Worm (Caenorhabditis elegans) whole organism, L1 larva: ENCODE results near the gene F59B10.6.

Experiments used
- Y116A8C.19 ChIP-seq: sonication (generic microtip); optimal IDR thresholded peaks from 2 replicates; lab custom pipeline; 2016; ENCODE audit warnings: missing compliant biosample characterization, missing genetic modification characterization, borderline replicate concordance
- aha-1 ChIP-seq: fragments of 150-350 bp; optimal IDR thresholded peaks from 2 replicates; lab custom pipeline; 2014; ENCODE audit warnings: missing biosample characterization, missing genetic modification characterization
- alr-1 ChIP-seq: fragments of 200-800 bp; sonication (Bioruptor generic); optimal IDR thresholded peaks from 2 replicates; lab custom pipeline; 2018; ENCODE audit warnings: borderline replicate concordance, mild to moderate bottlenecking, missing genetic modification characterization, missing compliant biosample characterization
- ama-1 ChIP-seq: fragments of 150-350 bp; optimal IDR thresholded peaks from 2 replicates; lab custom pipeline; 2014
- blmp-1 ChIP-seq: fragments of 150-350 bp; optimal IDR thresholded peaks from 2 replicates; lab custom pipeline; 2014; ENCODE audit warnings: missing biosample characterization, missing genetic modification characterization
- ceh-63 ChIP-seq: fragments of 200-800 bp; sonication (Bioruptor generic); optimal IDR thresholded peaks from 2 replicates; lab custom pipeline; 2018; ENCODE audit warnings: mild to moderate bottlenecking, missing genetic modification characterization, missing compliant biosample characterization
- ceh-8 ChIP-seq: fragments of 200-800 bp; sonication (Bioruptor generic); optimal IDR thresholded peaks from 2 replicates; lab custom pipeline; 2018; ENCODE audit warnings: mild to moderate bottlenecking, missing genetic modification characterization, moderate library complexity, missing compliant biosample characterization
- ceh-82 ChIP-seq, 3 experiments: fragments of 150-350 bp in 1 of 3; sonication (generic microtip) in 2 of 3; optimal IDR thresholded peaks; 2 replicates each; lab custom pipeline; 2014 to 2017; ENCODE audit warnings: missing biosample characterization in 3 of 3, missing genetic modification characterization in 3 of 3
- ceh-88 ChIP-seq: fragments of 200-800 bp; sonication (Bioruptor generic); IDR thresholded peaks from 2 replicates; pipeline ENCODE4 v1.3.6; 2022; ENCODE audit warnings: missing genetic modification characterization, missing compliant biosample characterization
- dpl-1 ChIP-seq, 3 experiments: fragments of 150-350 bp in 2 of 3; sonication (generic microtip) in 1 of 3; optimal IDR thresholded peaks; 2 replicates each; lab custom pipeline; 2014 to 2017; ENCODE audit warnings: missing biosample characterization in 3 of 3, missing genetic modification characterization in 3 of 3, missing genetic modification reagents in 3 of 3
- dsc-1 ChIP-seq: sonication (generic microtip); optimal IDR thresholded peaks from 2 replicates; lab custom pipeline; 2016; ENCODE audit warnings: mild to moderate bottlenecking, missing genetic modification characterization, missing compliant biosample characterization
- efl-1 ChIP-seq, 4 experiments: fragments of 150-350 bp; optimal IDR thresholded peaks in 3 of 4; peaks in 1 of 4; 1 replicate in 1 of 4; 2 replicates in 3 of 4; lab custom pipeline; 2014; ENCODE audit warnings: missing biosample characterization in 2 of 4, missing genetic modification characterization in 2 of 4, missing genetic modification reagents in 2 of 4
- egl-27 ChIP-seq, 2 experiments: fragments of 150-350 bp in 1 of 2; sonication (generic microtip); optimal IDR thresholded peaks; 3 replicates each; lab custom pipeline; 2017 to 2018; ENCODE audit warnings: missing biosample characterization in 2 of 2, missing genetic modification characterization in 2 of 2, missing genetic modification reagents in 2 of 2
- elt-3 ChIP-seq, 6 experiments: fragments of 150-350 bp in 1 of 6; sonication (generic microtip); optimal IDR thresholded peaks; 2 replicates each; lab custom pipeline; 2017 to 2018; ENCODE audit warnings: missing biosample characterization in 6 of 6, missing genetic modification characterization in 6 of 6, inconsistent platforms in 1 of 6
- ets-5 ChIP-seq: fragments of 200-800 bp; sonication (Bioruptor generic); IDR thresholded peaks from 2 replicates; pipeline ENCODE4 v1.3.6; 2022; ENCODE audit warnings: missing genetic modification characterization, missing compliant biosample characterization
- fkh-10 ChIP-seq: sonication (generic microtip); optimal IDR thresholded peaks from 2 replicates; lab custom pipeline; 2017; ENCODE audit warnings: missing biosample characterization, missing genetic modification reagents, missing genetic modification characterization
- fkh-4 ChIP-seq: sonication (generic microtip); optimal IDR thresholded peaks from 2 replicates; lab custom pipeline; 2016; ENCODE audit warnings: missing compliant biosample characterization, missing genetic modification characterization, borderline replicate concordance
- fkh-8 ChIP-seq: sonication (generic microtip); optimal IDR thresholded peaks from 2 replicates; lab custom pipeline; 2016; ENCODE audit warnings: mild to moderate bottlenecking, missing genetic modification characterization, missing compliant biosample characterization
- grh-1 ChIP-seq: fragments of 200-800 bp; sonication (Bioruptor generic); IDR thresholded peaks from 2 replicates; pipeline ENCODE4 v1.3.6; 2022; ENCODE audit warnings: missing genetic modification reagents, missing genetic modification characterization, missing compliant biosample characterization
- hpl-2 ChIP-seq: fragments of 150-350 bp; optimal IDR thresholded peaks from 2 replicates; lab custom pipeline; 2014; ENCODE audit warnings: missing biosample characterization, missing genetic modification reagents, missing genetic modification characterization
- lin-13 ChIP-seq: fragments of 150-350 bp; optimal IDR thresholded peaks from 2 replicates; lab custom pipeline; 2014; ENCODE audit warnings: missing biosample characterization, missing genetic modification reagents, missing genetic modification characterization
- lin-14 ChIP-seq: fragments of 200-800 bp; sonication (Bioruptor generic); optimal IDR thresholded peaks from 2 replicates; lab custom pipeline; 2018; ENCODE audit warnings: mild to moderate bottlenecking, missing genetic modification characterization, moderate library complexity, missing compliant biosample characterization
- lin-15B ChIP-seq: fragments of 150-350 bp; sonication (generic microtip); optimal IDR thresholded peaks from 3 replicates; lab custom pipeline; 2014; ENCODE audit warnings: missing biosample characterization, missing genetic modification characterization
- lin-39 ChIP-seq: fragments of 150-350 bp; optimal IDR thresholded peaks from 2 replicates; lab custom pipeline; 2014; ENCODE audit warnings: missing biosample characterization, missing genetic modification reagents, missing genetic modification characterization
- lir-3 ChIP-seq: sonication (generic microtip); optimal IDR thresholded peaks from 2 replicates; lab custom pipeline; 2016; ENCODE audit warnings: mild to moderate bottlenecking, missing genetic modification characterization, moderate library complexity, missing compliant biosample characterization; ENCODE audit not compliant: poor library complexity
- lsy-2 ChIP-seq, 2 experiments: fragments of 150-350 bp; optimal IDR thresholded peaks; 2 replicates each; lab custom pipeline; 2014; ENCODE audit warnings: missing biosample characterization in 2 of 2, missing genetic modification characterization in 2 of 2
- mab-9 ChIP-seq: fragments of 200-800 bp; sonication (Bioruptor generic); IDR thresholded peaks from 2 replicates; pipeline ENCODE4 v1.3.6; 2022; ENCODE audit warnings: missing genetic modification reagents, missing genetic modification characterization, missing compliant biosample characterization
- mef-2 ChIP-seq: fragments of 150-350 bp; optimal IDR thresholded peaks from 2 replicates; lab custom pipeline; 2014; ENCODE audit warnings: missing biosample characterization, missing genetic modification characterization
- nhr-12 ChIP-seq: sonication (generic microtip); optimal IDR thresholded peaks from 2 replicates; lab custom pipeline; 2017; ENCODE audit warnings: missing biosample characterization, missing genetic modification characterization
- nhr-19 ChIP-seq: fragments of 200-800 bp; sonication (Bioruptor generic); conservative IDR thresholded peaks from 2 replicates; pipeline ENCODE4 v1.3.6; 2022; ENCODE audit warnings: missing genetic modification characterization, missing compliant biosample characterization
- nhr-47 ChIP-seq: sonication (generic microtip); optimal IDR thresholded peaks from 2 replicates; lab custom pipeline; 2016; ENCODE audit warnings: mild to moderate bottlenecking, missing genetic modification characterization, moderate library complexity, missing compliant biosample characterization
- pag-3 ChIP-seq: sonication (generic microtip); optimal IDR thresholded peaks from 2 replicates; lab custom pipeline; 2017; ENCODE audit warnings: missing genetic modification characterization, mild to moderate bottlenecking, missing compliant biosample characterization, antibody characterized with exemption, borderline replicate concordance; ENCODE audit not compliant: insufficient read depth
- skn-1 ChIP-seq: fragments of 150-350 bp; optimal IDR thresholded peaks from 2 replicates; lab custom pipeline; 2014; ENCODE audit warnings: missing biosample characterization, missing genetic modification characterization
- snu-23 ChIP-seq: sonication (generic microtip); optimal IDR thresholded peaks from 2 replicates; lab custom pipeline; 2016; ENCODE audit warnings: missing genetic modification characterization, missing compliant biosample characterization
- sptf-1 ChIP-seq: fragments of 150-350 bp; optimal IDR thresholded peaks from 2 replicates; lab custom pipeline; 2014; ENCODE audit warnings: missing biosample characterization, missing genetic modification characterization
- sup-37 ChIP-seq: fragments of 200-800 bp; sonication (Bioruptor generic); optimal IDR thresholded peaks from 2 replicates; lab custom pipeline; 2018; ENCODE audit warnings: mild to moderate bottlenecking, missing genetic modification characterization, missing compliant biosample characterization
- swsn-7 ChIP-seq: sonication (generic microtip); optimal IDR thresholded peaks from 2 replicates; lab custom pipeline; 2016; ENCODE audit warnings: missing genetic modification characterization, missing compliant biosample characterization
- tbx-2 ChIP-seq: sonication (generic microtip); optimal IDR thresholded peaks from 2 replicates; lab custom pipeline; 2016; ENCODE audit warnings: missing genetic modification characterization, missing compliant biosample characterization
- unc-130 ChIP-seq: fragments of 150-350 bp; optimal IDR thresholded peaks from 2 replicates; lab custom pipeline; 2017; ENCODE audit warnings: missing biosample characterization, missing genetic modification characterization, inconsistent platforms
- unc-30 ChIP-seq: sonication (generic microtip); optimal IDR thresholded peaks from 2 replicates; lab custom pipeline; 2017; ENCODE audit warnings: missing biosample characterization, missing genetic modification characterization
- unc-62 ChIP-seq: fragments of 150-350 bp; optimal IDR thresholded peaks from 2 replicates; lab custom pipeline; 2014; ENCODE audit warnings: missing biosample characterization, missing genetic modification reagents, missing genetic modification characterization
- vab-15 ChIP-seq: sonication (generic microtip); optimal IDR thresholded peaks from 2 replicates; lab custom pipeline; 2017; ENCODE audit warnings: missing genotype, mild to moderate bottlenecking, missing genetic modification characterization, missing compliant biosample characterization
- xbp-1 ChIP-seq: sonication (generic microtip); optimal IDR thresholded peaks from 2 replicates; lab custom pipeline; 2016; ENCODE audit warnings: missing genetic modification characterization, missing compliant biosample characterization
- zag-1 ChIP-seq: fragments of 150-350 bp; optimal IDR thresholded peaks from 2 replicates; lab custom pipeline; 2014; ENCODE audit warnings: missing biosample characterization, missing genetic modification characterization
- zip-4 ChIP-seq: fragments of 200-800 bp; sonication (Bioruptor generic); optimal IDR thresholded peaks from 2 replicates; lab custom pipeline; 2018; ENCODE audit warnings: mild to moderate bottlenecking, missing genetic modification characterization, moderate library complexity, missing compliant biosample characterization
- ztf-4 ChIP-seq: fragments of 150-350 bp; optimal IDR thresholded peaks from 2 replicates; lab custom pipeline; 2014; ENCODE audit warnings: missing biosample characterization, missing genetic modification characterization

Gene F59B10.6

DNA sequence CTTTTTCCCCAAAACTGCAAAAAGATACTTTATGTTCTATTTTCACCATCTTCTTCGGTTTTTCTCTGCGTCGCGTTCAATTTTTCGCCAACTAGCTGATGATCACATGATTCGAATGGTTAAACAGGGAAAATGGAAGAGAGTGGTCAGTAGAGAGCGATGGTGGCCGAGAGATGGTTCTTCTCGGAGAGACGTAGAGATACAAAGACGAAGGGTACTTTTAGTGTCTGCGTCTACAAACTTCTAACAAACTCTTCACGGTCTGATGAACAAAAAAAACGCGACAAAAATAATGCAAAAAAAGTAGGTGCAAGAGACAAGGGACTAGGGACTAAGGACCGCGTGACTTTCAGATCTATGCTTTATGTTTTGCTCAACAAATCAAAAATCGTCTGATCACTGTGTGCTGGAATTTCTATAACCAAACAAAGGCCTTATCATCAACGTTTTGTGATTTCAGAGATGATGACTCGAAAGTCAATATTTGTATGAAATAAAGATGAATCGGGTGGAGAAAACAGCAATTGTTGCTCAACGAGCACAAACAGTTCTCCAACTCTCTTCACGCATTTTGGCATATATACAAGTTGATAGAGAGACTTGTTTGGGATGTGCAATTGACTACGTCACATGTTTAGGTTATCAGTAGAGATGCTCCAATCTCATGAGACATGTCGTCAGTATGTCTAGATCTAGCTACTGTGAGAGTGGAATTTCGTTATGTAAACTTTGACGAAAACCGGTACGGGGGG is 27.9 kb upstream of the F59B10.6 start (continued):
- TF ChIP-seq lin-39 (tag; lab: Kevin White, UChicago) = peak; percentile 85
- TF ChIP-seq mef-2 (tag; lab: Kevin White, UChicago) = peak; percentile 94
- TF ChIP-seq hpl-2 (GFP tag; lab: Kevin White, UChicago) = peak; percentile 93
- peak; percentile 21 for TF ChIP-seq vab-15 (tag; lab: Kevin White, UChicago)
- TF ChIP-seq aha-1 = peak; percentile 87
- no peak for TF ChIP-seq fkh-4 (tag; lab: Kevin White, UChicago)
- TF ChIP-seq zag-1 (tag; lab: Kevin White, UChicago) = peak; percentile 63
- TF ChIP-seq Y116A8C.19 (tag; lab: Kevin White, UChicago) = no peak
- peak; percentile 90 for TF ChIP-seq xbp-1
- TF ChIP-seq sup-37 = peak; percentile 55
- no peak for TF ChIP-seq lin-15B (tag; lab: Kevin White, UChicago)
- peak; percentile 21 for TF ChIP-seq ceh-63
- no peak for TF ChIP-seq unc-62 (GFP tag; lab: Kevin White, UChicago)
- no peak for TF ChIP-seq nhr-12 (tag; lab: Kevin White, UChicago)
- no peak for TF ChIP-seq alr-1 (tag; lab: Kevin White, UChicago)
- TF ChIP-seq mab-9 (GFP tag; lab: Robert Waterston, UW) = peak; percentile 68
- peak; percentile 81 for TF ChIP-seq lir-3 (tag; lab: Kevin White, UChicago)
- TF ChIP-seq lin-14 (GFP tag; lab: Kevin White, UChicago) = peak; percentile 99
- TF ChIP-seq ztf-4 (tag; lab: Kevin White, UChicago) = peak; percentile 95
- peak; percentile 67 to 75 (median 72) for TF ChIP-seq dpl-1 (GFP tag; optimal IDR thresholded peaks at IDR 0.05; lab: Kevin White, UChicago)
- TF ChIP-seq ceh-88 (GFP tag; lab: Robert Waterston, UW) = peak; percentile 76
- TF ChIP-seq pag-3 (tag; lab: Kevin White, UChicago) = no peak
- peak; percentile 98 for TF ChIP-seq tbx-2 (tag; lab: Kevin White, UChicago)
- peak; percentile 81 to 88 (median 87) for TF ChIP-seq ceh-82 (tag; optimal IDR thresholded peaks at IDR 0.05; lab: Kevin White, UChicago)
- TF ChIP-seq unc-30 = no peak
- TF ChIP-seq sptf-1 = no peak
- TF ChIP-seq grh-1 (GFP tag; lab: Robert Waterston, UW) = peak; percentile 93
- TF ChIP-seq unc-130 (tag; lab: Kevin White, UChicago) = peak; percentile 95
- no peak for TF ChIP-seq ets-5
- peak; percentile 63 for TF ChIP-seq zip-4
- peak; percentile 75 to 94 for TF ChIP-seq egl-27 (tag; optimal IDR thresholded peaks at IDR 0.05; lab: Kevin White, UChicago)
- peak; percentile 97 for TF ChIP-seq snu-23 (GFP tag; lab: Kevin White, UChicago)

ce11 chrII:10550872-10551647 is 26.8 kb upstream of the F59B10.6 start:
- peak; percentile 25 for TF ChIP-seq ama-1
- peak; percentile 14 to 26 for TF ChIP-seq lsy-2 (tag; optimal IDR thresholded peaks at IDR 0.05; lab: Kevin White, UChicago)
- TF ChIP-seq blmp-1 (tag; lab: Kevin White, UChicago) = peak; percentile 28
- peak; percentile 12 for TF ChIP-seq snu-23 (GFP tag; lab: Kevin White, UChicago)
- no peak for TF ChIP-seq efl-1 (optimal IDR thresholded peaks at IDR 0.05; lab: Kevin White, UChicago)
- TF ChIP-seq efl-1 (GFP tag; optimal IDR thresholded peaks at IDR 0.05 in 1 of 2; lab: Kevin White, UChicago) = peak in 1 of 2 experiments; percentile 16
- peak; percentile 12 for TF ChIP-seq unc-130 (tag; lab: Kevin White, UChicago)
- peak; percentile 69 for TF ChIP-seq fkh-8
- TF ChIP-seq vab-15 (tag; lab: Kevin White, UChicago) = no peak
- TF ChIP-seq grh-1 (GFP tag; lab: Robert Waterston, UW) = peak; percentile 57; the same call in 1 of the 2 replicates
- TF ChIP-seq mef-2 (tag; lab: Kevin White, UChicago) = no peak
- TF ChIP-seq fkh-10 (GFP tag; lab: Kevin White, UChicago) = no peak
- no peak for TF ChIP-seq ceh-63
- TF ChIP-seq sup-37 = no peak
- TF ChIP-seq ceh-8 (GFP tag; lab: Kevin White, UChicago) = peak; percentile 63
- TF ChIP-seq xbp-1 = peak; percentile 5
- TF ChIP-seq elt-3 (tag; optimal IDR thresholded peaks at IDR 0.05; lab: Kevin White, UChicago) = peak in 1 of 6 experiments; percentile 74
- no peak for TF ChIP-seq lin-13 (GFP tag; lab: Kevin White, UChicago)
- TF ChIP-seq skn-1 = peak; percentile 5
- TF ChIP-seq lin-39 (tag; lab: Kevin White, UChicago) = peak; percentile 12
- TF ChIP-seq swsn-7 (tag; lab: Kevin White, UChicago) = peak; percentile 23
- TF ChIP-seq nhr-12 (tag; lab: Kevin White, UChicago) = no peak
- peak; percentile 38 for TF ChIP-seq nhr-47 (tag; lab: Kevin White, UChicago)
- 0 out of 2 replicates have a peak, but pooled peaks have one; percentile 19 for TF ChIP-seq nhr-19 (GFP tag; lab: Robert Waterston, UW)
- peak; percentile 32 for TF ChIP-seq dsc-1
